Fruit fly (Drosophila melanogaster) ovary, adult (tissue): Measurements from ENCODE around the gene Sxl.
A peak's percentile ranks its signal among the peaks of the same experiment; 100 is the strongest.

Source experiments
- CG17801 ChIP-seq: fragments of 200-800 bp; optimal IDR thresholded peaks from 2 replicates; lab custom pipeline; 2019; ENCODE audit warnings: missing biosample characterization, mild to moderate bottlenecking, missing genetic modification characterization, moderate library complexity; ENCODE audit not compliant: partially characterized antibody

Gene Sxl

DNA sequence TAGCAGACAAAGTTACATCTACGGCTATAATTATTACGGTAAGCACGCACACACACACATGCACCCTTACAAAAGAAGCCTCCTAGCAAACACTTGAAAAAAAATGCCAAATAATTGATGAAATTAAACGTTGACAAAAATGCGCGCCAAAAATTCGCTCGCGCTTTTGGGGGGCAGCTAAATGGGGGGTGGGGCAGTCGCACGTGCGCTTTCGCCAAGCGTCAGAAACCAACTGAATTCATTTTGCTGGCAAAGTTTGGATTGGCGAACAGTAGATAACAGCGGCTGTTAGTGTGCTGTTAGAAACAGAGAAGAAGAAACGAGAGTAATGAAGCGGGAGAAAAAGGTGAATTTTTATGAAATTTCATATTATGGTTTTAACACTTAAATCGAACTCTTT, 32.0 kb downstream of the Sxl start, which contains the start of gene CG12541:
Gene CG12541, minus strand, starts transcription at position 218 of the 400 bp plus-strand sequence.
- peak; percentile 17 for TF ChIP-seq CG17801 (GFP tag; lab: Kevin White, UChicago)

DNA sequence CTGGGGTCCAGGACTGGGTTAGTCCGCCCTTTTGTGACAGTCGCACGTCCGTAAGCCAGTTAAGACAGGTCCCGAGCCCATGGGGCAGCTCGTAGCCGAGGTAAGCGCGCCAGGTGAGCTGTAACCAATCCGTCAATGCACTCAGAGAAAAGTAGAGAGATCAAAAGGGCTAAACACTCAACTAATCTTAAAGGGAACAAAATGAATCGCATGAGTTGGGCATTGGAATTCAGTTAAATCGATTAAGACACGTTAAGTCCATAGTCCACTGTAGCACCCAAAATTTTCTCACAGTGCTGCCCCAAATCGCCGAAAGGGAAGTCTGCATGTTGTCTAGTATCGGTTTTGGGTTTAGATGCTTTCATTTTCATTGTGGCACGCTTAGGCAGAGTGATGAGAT, 34.3 kb downstream of the Sxl start:
- TF ChIP-seq CG17801 (GFP tag; lab: Kevin White, UChicago), result no peak

DNA sequence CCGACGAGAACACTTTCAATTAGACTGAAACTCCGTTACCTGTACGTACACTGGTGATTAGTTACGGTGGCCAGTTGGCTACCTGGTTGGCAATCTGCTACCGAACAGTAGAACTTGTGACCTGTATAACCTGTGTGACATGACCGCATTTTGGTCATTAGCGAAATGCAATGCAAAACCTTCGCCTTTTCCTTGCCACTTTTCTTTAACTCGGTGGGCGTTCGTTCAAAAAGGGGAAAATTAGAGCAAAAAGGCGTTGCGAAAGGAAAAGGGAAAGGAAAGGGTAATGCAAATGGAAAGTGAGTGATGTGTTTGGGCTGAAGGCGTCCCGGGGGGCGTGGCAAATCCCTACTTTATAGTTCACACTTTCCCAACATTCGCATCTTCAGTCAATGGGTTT, 38.9 kb downstream of the Sxl start:
- TF ChIP-seq CG17801 (GFP tag; lab: Kevin White, UChicago), result no peak

DNA sequence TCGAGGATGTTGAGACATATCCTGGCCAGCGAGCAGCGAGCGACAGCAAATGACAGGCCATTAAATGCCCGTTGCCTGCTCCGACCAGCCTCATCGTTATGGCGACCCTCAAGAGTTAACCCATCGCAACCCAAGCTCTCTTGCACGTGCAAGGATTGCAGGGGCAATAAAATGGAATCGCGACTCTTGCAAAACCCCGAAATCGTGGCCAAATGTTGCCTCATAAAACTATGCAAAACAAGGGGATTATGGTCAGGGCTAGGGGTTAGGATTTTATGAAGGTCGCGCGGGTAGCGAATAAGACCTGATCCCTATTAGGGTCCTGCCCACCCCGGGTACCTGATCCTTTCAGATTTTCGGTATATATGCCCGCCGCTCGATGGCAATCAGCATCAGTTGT, 48.8 kb downstream of the Sxl start, which contains the start of gene nullo:
Gene nullo, plus strand, starts transcription at position 390 of the 400 bp plus-strand sequence.
- no peak for TF ChIP-seq CG17801 (GFP tag; lab: Kevin White, UChicago)

DNA sequence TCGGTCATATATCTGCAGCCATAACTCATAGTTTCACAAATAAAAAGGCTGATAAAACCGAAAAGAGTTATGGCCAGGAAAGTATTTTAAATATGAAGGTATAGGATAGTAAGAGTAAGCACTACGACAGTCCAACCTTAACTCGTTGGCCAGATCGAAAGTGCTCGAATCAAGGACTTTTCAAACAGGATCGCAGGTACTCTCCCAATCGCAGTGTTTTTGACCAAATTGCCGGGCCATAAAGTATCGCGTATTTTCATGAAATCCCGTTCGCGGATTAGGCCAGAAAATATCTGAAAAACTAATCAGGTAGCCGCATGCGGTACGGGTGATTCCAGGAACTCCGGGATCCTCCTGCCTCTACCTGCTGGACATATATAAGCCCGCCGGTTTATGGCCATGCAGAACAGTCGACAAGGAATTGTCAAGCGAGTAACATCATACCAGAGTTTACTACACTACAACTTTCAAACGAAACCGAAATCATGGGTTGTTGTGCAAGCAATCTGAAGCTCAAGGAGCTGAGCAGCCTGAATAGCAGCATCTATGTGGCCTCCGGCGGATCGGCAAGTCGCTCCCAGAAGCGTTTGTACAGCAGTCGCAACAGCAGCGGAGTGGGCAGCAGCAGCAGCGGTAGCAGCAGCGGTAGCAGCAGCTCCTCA, 57.5 kb downstream of the Sxl start, which contains the start of gene CG14427:
Gene CG14427, plus strand, starts transcription at position 399 of the 662 bp plus-strand sequence.
- TF ChIP-seq CG17801 (GFP tag; lab: Kevin White, UChicago), result no peak

DNA sequence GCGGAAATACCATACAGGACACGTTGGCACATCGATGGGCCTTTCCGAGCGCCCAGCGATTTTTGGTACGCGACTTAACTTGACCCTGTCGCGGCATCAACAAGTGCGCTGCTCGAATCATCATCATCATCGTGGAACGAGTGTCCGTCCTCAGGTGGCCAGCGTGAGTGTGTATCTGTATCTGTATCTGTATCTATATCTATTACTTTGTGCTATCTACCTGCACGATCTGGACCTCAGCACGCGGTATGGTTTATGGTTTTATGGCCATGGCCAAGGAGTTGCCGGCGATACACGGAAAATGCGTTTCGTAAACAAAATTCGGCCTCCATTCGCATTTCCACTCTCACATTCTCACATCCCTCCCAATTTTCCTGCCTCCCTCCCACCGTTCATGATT, 60.8 kb downstream of the Sxl start:
- TF ChIP-seq CG17801 (GFP tag; lab: Kevin White, UChicago), result no peak

DNA sequence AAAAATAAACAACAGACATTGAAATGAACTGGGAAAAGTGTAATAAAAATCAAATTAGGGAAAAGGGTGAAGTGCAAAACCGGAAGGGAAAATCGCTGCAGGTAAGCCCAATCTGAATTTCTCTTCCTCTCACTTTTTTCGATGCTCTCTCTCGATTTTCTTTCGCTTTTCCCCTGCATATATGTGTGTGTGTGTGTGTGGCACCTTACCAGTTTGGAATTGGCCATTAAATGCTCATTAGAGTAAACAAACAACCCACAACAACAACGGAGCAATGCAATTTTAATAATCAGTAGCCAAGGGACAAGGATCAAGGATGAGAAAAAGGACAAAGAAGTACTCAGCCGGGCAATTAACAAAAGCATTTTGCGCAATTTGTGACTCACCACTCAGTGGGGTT, 63.0 kb downstream of the Sxl start:
- TF ChIP-seq CG17801 (GFP tag; lab: Kevin White, UChicago), result no peak
